Fruit fly (Drosophila melanogaster): ENCODE data around the gene CG11417.

CG11417 gene

dm6 chrX:1370104-1370802 lies 16.4 kb downstream of the CG11417 start, which contains the start of gene ssx (continued):
- TF ChIP-seq NfI (GFP tag; optimal IDR thresholded peaks at IDR 0.05), result peak; percentile 14
- TF ChIP-seq ATbp (GFP tag; optimal IDR thresholded peaks at IDR 0.05), result peak; percentile 29
- TF ChIP-seq grau (tag; optimal IDR thresholded peaks at IDR 0.05), result peak; percentile 39
- no peak for TF ChIP-seq CG16815 (GFP tag; optimal IDR thresholded peaks at IDR 0.05)
- TF ChIP-seq odd (GFP tag; optimal IDR thresholded peaks at IDR 0.05), result no peak
- no peak for TF ChIP-seq ap (GFP tag; IDR thresholded peaks at IDR 0.05)
- TF ChIP-seq dysf (GFP tag; IDR thresholded peaks at IDR 0.05), result peak; percentile 60; the same call in 1 of the 3 replicates
- TF ChIP-seq zf30C (GFP tag; optimal IDR thresholded peaks at IDR 0.05), result peak; percentile 94
- TF ChIP-seq CG8944 (GFP tag; optimal IDR thresholded peaks at IDR 0.05), result peak; percentile 15
- TF ChIP-seq CG6654 (GFP tag; optimal IDR thresholded peaks at IDR 0.05), result no peak
- peak; percentile 27 for TF ChIP-seq Atf-2 (GFP tag; optimal IDR thresholded peaks at IDR 0.05)
- peak in 1 of 3 experiments; percentile 11 for TF ChIP-seq lola (GFP tag; optimal IDR thresholded peaks at IDR 0.05)
- peak; percentile 35 for TF ChIP-seq Antp (GFP tag; optimal IDR thresholded peaks at IDR 0.05)
- peak in 1 of 2 experiments; percentile 22 for TF ChIP-seq crp (GFP tag; optimal IDR thresholded peaks at IDR 0.05)
- TF ChIP-seq CG14441 (GFP tag; IDR thresholded peaks at IDR 0.05), result peak; percentile 54
- TF ChIP-seq pan (optimal IDR thresholded peaks at IDR 0.05), result no peak
- peak in 1 of 2 experiments; percentile 60 for TF ChIP-seq pan (GFP tag; optimal IDR thresholded peaks at IDR 0.05 in 1 of 2, IDR thresholded peaks at IDR 0.05 in 1 of 2)
- TF ChIP-seq CG1647 (GFP tag; optimal IDR thresholded peaks at IDR 0.05), result peak; percentile 13
- TF ChIP-seq ind (GFP tag; optimal IDR thresholded peaks at IDR 0.05), result peak; percentile 18
- peak; percentile 42 for TF ChIP-seq mam (GFP tag; optimal IDR thresholded peaks at IDR 0.05)
- peak; percentile 33 for TF ChIP-seq CG17385 (GFP tag; optimal IDR thresholded peaks at IDR 0.05)
- TF ChIP-seq sqz (GFP tag; optimal IDR thresholded peaks at IDR 0.05), result no peak
- TF ChIP-seq CG31365 (tag; optimal IDR thresholded peaks at IDR 0.05), result no peak
- 0 out of 2 replicates have a peak, but pooled peaks have one; percentile 13 for TF ChIP-seq CG4404 (GFP tag; IDR thresholded peaks at IDR 0.05)
- peak; percentile 23 for TF ChIP-seq CG13624 (GFP tag; optimal IDR thresholded peaks at IDR 0.05)
- TF ChIP-seq pum (GFP tag; optimal IDR thresholded peaks at IDR 0.05), result peak; percentile 33
- peak; percentile 45 for TF ChIP-seq tin (GFP tag; optimal IDR thresholded peaks at IDR 0.05)
- TF ChIP-seq CG10267 (tag; optimal IDR thresholded peaks at IDR 0.05), result peak; percentile 41
- TF ChIP-seq Camta (GFP tag; optimal IDR thresholded peaks at IDR 0.05), result peak; percentile 39
- TF ChIP-seq CG14710 (tag; optimal IDR thresholded peaks at IDR 0.05), result peak; percentile 28
- no peak for TF ChIP-seq BtbVII (GFP tag; optimal IDR thresholded peaks at IDR 0.05)
- TF ChIP-seq chinmo (GFP tag; IDR thresholded peaks at IDR 0.05; ENCODE audit: partially characterized antibody), result peak; percentile 77; the same call in 1 of the 4 replicates
- peak; percentile 85 for TF ChIP-seq CG16813 (GFP tag; IDR thresholded peaks at IDR 0.05; ENCODE audit: partially characterized antibody)
- TF ChIP-seq nerfin-1 (tag; optimal IDR thresholded peaks at IDR 0.05), result no peak
- TF ChIP-seq CG12155 (GFP tag; optimal IDR thresholded peaks at IDR 0.05), result no peak
- TF ChIP-seq YL-1 (GFP tag; optimal IDR thresholded peaks at IDR 0.05), result peak; percentile 60
- peak; percentile 39 for TF ChIP-seq CG7839 (tag; optimal IDR thresholded peaks at IDR 0.05)
- peak; percentile 70 for TF ChIP-seq CG17186 (GFP tag; optimal IDR thresholded peaks at IDR 0.05)
- TF ChIP-seq CG8281 (tag; optimal IDR thresholded peaks at IDR 0.05), result peak; percentile 94
- peak; percentile 42; the same call in 1 of the 2 replicates for TF ChIP-seq Atf6 (GFP tag; IDR thresholded peaks at IDR 0.05)
- TF ChIP-seq CG16779 (GFP tag; IDR thresholded peaks at IDR 0.05), result no peak
- peak in 1 of 2 experiments; percentile 79 for TF ChIP-seq tll (GFP tag; optimal IDR thresholded peaks at IDR 0.05)
- TF ChIP-seq repo (GFP tag; optimal IDR thresholded peaks at IDR 0.05), result no peak
- peak; percentile 67 for TF ChIP-seq CG30403 (GFP tag; optimal IDR thresholded peaks at IDR 0.05)
- TF ChIP-seq chn (GFP tag; optimal IDR thresholded peaks at IDR 0.05), result peak; percentile 46
- TF ChIP-seq vvl (GFP tag; IDR thresholded peaks at IDR 0.05), result peak; percentile 52
- TF ChIP-seq exex (tag; optimal IDR thresholded peaks at IDR 0.05), result peak; percentile 23
- peak; percentile 91 for TF ChIP-seq Med (GFP tag)
